Worm (Caenorhabditis elegans) whole organism, late embryonic: Measurements from ENCODE around the gene C37H5.14.

Source experiments
- C38D4.7 ChIP-seq: fragments of 200-800 bp; sonication (Bioruptor generic); optimal IDR thresholded peaks from 2 replicates; lab custom pipeline; 2018; ENCODE audit warnings: mild to moderate bottlenecking, missing genetic modification characterization, moderate library complexity, missing compliant biosample characterization
- F13H6.1 ChIP-seq: sonication (generic microtip); optimal IDR thresholded peaks from 2 replicates; lab custom pipeline; 2016; ENCODE audit warnings: missing genetic modification characterization, missing compliant biosample characterization
- K02D7.2 ChIP-seq: sonication (generic microtip); optimal IDR thresholded peaks from 2 replicates; lab custom pipeline; 2017; ENCODE audit warnings: mild to moderate bottlenecking, missing genetic modification characterization, missing compliant biosample characterization
- K09A11.1 ChIP-seq: sonication (generic microtip); optimal IDR thresholded peaks from 2 replicates; lab custom pipeline; 2017; ENCODE audit warnings: antibody characterized with exemption, mild to moderate bottlenecking, missing genetic modification characterization, missing compliant biosample characterization; ENCODE audit not compliant: insufficient read depth
- T23F11.4 ChIP-seq: fragments of 200-800 bp; sonication (Bioruptor generic); optimal IDR thresholded peaks from 2 replicates; lab custom pipeline; 2018; ENCODE audit warnings: mild to moderate bottlenecking, missing genetic modification characterization, missing compliant biosample characterization
- Y22D7AL.16 ChIP-seq: sonication (generic microtip); optimal IDR thresholded peaks from 2 replicates; lab custom pipeline; 2016; ENCODE audit warnings: missing genetic modification characterization, missing compliant biosample characterization
- ceh-14 ChIP-seq: sonication (generic microtip); optimal IDR thresholded peaks from 2 replicates; lab custom pipeline; 2016; ENCODE audit warnings: missing genotype, missing genetic modification characterization, missing compliant biosample characterization
- ceh-18 ChIP-seq: sonication (generic microtip); optimal IDR thresholded peaks from 2 replicates; lab custom pipeline; 2016; ENCODE audit warnings: missing genetic modification characterization, missing compliant biosample characterization
- ceh-19 ChIP-seq: fragments of 200-800 bp; sonication (Bioruptor generic); optimal IDR thresholded peaks from 2 replicates; lab custom pipeline; 2018; ENCODE audit warnings: mild to moderate bottlenecking, missing genetic modification characterization, missing compliant biosample characterization
- ceh-2 ChIP-seq: sonication (generic microtip); optimal IDR thresholded peaks from 2 replicates; lab custom pipeline; 2016; ENCODE audit warnings: missing genotype, missing genetic modification characterization, missing compliant biosample characterization
- ceh-31 ChIP-seq: sonication (generic microtip); optimal IDR thresholded peaks from 2 replicates; lab custom pipeline; 2016; ENCODE audit warnings: missing genetic modification characterization, missing compliant biosample characterization
- ceh-34 ChIP-seq: sonication (generic microtip); optimal IDR thresholded peaks from 2 replicates; lab custom pipeline; 2016; ENCODE audit warnings: mild to moderate bottlenecking, missing genetic modification characterization, missing compliant biosample characterization
- ceh-6 ChIP-seq: fragments of 200-800 bp; sonication (Bioruptor generic); optimal IDR thresholded peaks from 2 replicates; lab custom pipeline; 2018; ENCODE audit warnings: mild to moderate bottlenecking, missing genetic modification characterization, missing compliant biosample characterization
- ceh-9 ChIP-seq: sonication (generic microtip); optimal IDR thresholded peaks from 2 replicates; lab custom pipeline; 2016; ENCODE audit warnings: mild to moderate bottlenecking, missing genetic modification characterization, inconsistent platforms, missing compliant biosample characterization
- che-1 ChIP-seq: sonication (generic microtip); optimal IDR thresholded peaks from 2 replicates; lab custom pipeline; 2016; ENCODE audit warnings: mild to moderate bottlenecking, missing genetic modification characterization, missing compliant biosample characterization
- dmd-4 ChIP-seq: sonication (generic microtip); optimal IDR thresholded peaks from 2 replicates; lab custom pipeline; 2016; ENCODE audit warnings: borderline replicate concordance, missing genetic modification characterization, missing compliant biosample characterization
- fax-1 ChIP-seq: sonication (generic microtip); optimal IDR thresholded peaks from 2 replicates; lab custom pipeline; 2016; ENCODE audit warnings: missing genotype, missing genetic modification characterization, missing compliant biosample characterization
- fkh-6 ChIP-seq: sonication (generic microtip); optimal IDR thresholded peaks from 2 replicates; lab custom pipeline; 2016; ENCODE audit warnings: missing genetic modification characterization, missing compliant biosample characterization
- hlh-15 ChIP-seq: sonication (generic microtip); optimal IDR thresholded peaks from 2 replicates; lab custom pipeline; 2016; ENCODE audit warnings: missing genetic modification characterization, missing compliant biosample characterization
- hlh-6 ChIP-seq: sonication (generic microtip); optimal IDR thresholded peaks from 2 replicates; lab custom pipeline; 2016; ENCODE audit warnings: missing genotype, missing genetic modification characterization, missing compliant biosample characterization
- hlh-8 ChIP-seq: sonication (generic microtip); optimal IDR thresholded peaks from 2 replicates; lab custom pipeline; 2016; ENCODE audit warnings: missing genotype, missing genetic modification characterization, missing compliant biosample characterization
- madf-2 ChIP-seq: sonication (generic microtip); optimal IDR thresholded peaks from 2 replicates; lab custom pipeline; 2017; ENCODE audit warnings: missing genetic modification characterization, missing compliant biosample characterization
- nfya-1 ChIP-seq: sonication (generic microtip); optimal IDR thresholded peaks from 2 replicates; lab custom pipeline; 2017; ENCODE audit warnings: missing genetic modification characterization, mild to moderate bottlenecking, missing compliant biosample characterization, antibody characterized with exemption, moderate library complexity
- nhr-11 ChIP-seq: fragments of 150-350 bp; optimal IDR thresholded peaks from 2 replicates; lab custom pipeline; 2014; ENCODE audit warnings: missing biosample characterization, missing genetic modification characterization
- npax-4 ChIP-seq: sonication (generic microtip); optimal IDR thresholded peaks from 2 replicates; lab custom pipeline; 2016; ENCODE audit warnings: missing genetic modification characterization, missing compliant biosample characterization
- odd-2 ChIP-seq: sonication (generic microtip); optimal IDR thresholded peaks from 2 replicates; lab custom pipeline; 2017; ENCODE audit warnings: antibody characterized with exemption, mild to moderate bottlenecking, missing genetic modification characterization, missing compliant biosample characterization
- pha-2 ChIP-seq: sonication (generic microtip); optimal IDR thresholded peaks from 2 replicates; lab custom pipeline; 2017; ENCODE audit warnings: mild to moderate bottlenecking, missing genetic modification characterization, missing compliant biosample characterization
- pqm-1 ChIP-seq: sonication (generic microtip); optimal IDR thresholded peaks from 2 replicates; lab custom pipeline; 2016; ENCODE audit warnings: missing genetic modification characterization, missing compliant biosample characterization
- ref-2 ChIP-seq: sonication (generic microtip); optimal IDR thresholded peaks from 2 replicates; lab custom pipeline; 2016; ENCODE audit warnings: missing genetic modification characterization, missing compliant biosample characterization
- rnt-1 ChIP-seq: sonication (generic microtip); optimal IDR thresholded peaks from 2 replicates; lab custom pipeline; 2016; ENCODE audit warnings: missing genetic modification characterization, missing compliant biosample characterization
- sox-4 ChIP-seq: sonication (generic microtip); optimal IDR thresholded peaks from 2 replicates; lab custom pipeline; 2017; ENCODE audit warnings: mild to moderate bottlenecking, missing genetic modification characterization, inconsistent platforms, missing compliant biosample characterization
- tbx-2 ChIP-seq: sonication (generic microtip); optimal IDR thresholded peaks from 2 replicates; lab custom pipeline; 2016; ENCODE audit warnings: missing genetic modification characterization, missing compliant biosample characterization
- tbx-7 ChIP-seq: sonication (generic microtip); optimal IDR thresholded peaks from 2 replicates; lab custom pipeline; 2016; ENCODE audit warnings: missing genotype, missing genetic modification characterization, missing compliant biosample characterization
- unc-3 ChIP-seq, 2 experiments: fragments of 200-800 bp in 1 of 2; sonication (Bioruptor generic) in 1 of 2; sonication (generic microtip) in 1 of 2; conservative IDR thresholded peaks in 1 of 2; optimal IDR thresholded peaks in 1 of 2; 2 replicates each; pipeline versions ENCODE4 v1.3.6 to Lab custom; 2016 to 2022; ENCODE audit warnings: missing compliant biosample characterization in 2 of 2, missing genetic modification characterization in 2 of 2, missing genetic modification reagents in 1 of 2
- unc-42 ChIP-seq: sonication (generic microtip); optimal IDR thresholded peaks from 2 replicates; lab custom pipeline; 2016; ENCODE audit warnings: missing genotype, missing genetic modification characterization, missing compliant biosample characterization
- unc-55 ChIP-seq: sonication (generic microtip); optimal IDR thresholded peaks from 2 replicates; lab custom pipeline; 2017; ENCODE audit warnings: missing biosample characterization, missing genetic modification reagents, missing genetic modification characterization
- unc-86 ChIP-seq: sonication (generic microtip); optimal IDR thresholded peaks from 2 replicates; lab custom pipeline; 2016; ENCODE audit warnings: missing genetic modification characterization, missing compliant biosample characterization
- zip-5 ChIP-seq: sonication (generic microtip); optimal IDR thresholded peaks from 2 replicates; lab custom pipeline; 2016; ENCODE audit warnings: missing genetic modification characterization, missing compliant biosample characterization
- ztf-16 ChIP-seq: sonication (generic microtip); optimal IDR thresholded peaks from 2 replicates; lab custom pipeline; 2017; ENCODE audit warnings: missing genetic modification characterization, missing compliant biosample characterization

C37H5.14 gene

ce11 chrV:4864330-4864729, 30.2 kb upstream of the C37H5.14 start:
- TF ChIP-seq ceh-6 (GFP tag; lab: Kevin White, UChicago): no peak
- no peak for TF ChIP-seq odd-2 (tag; lab: Kevin White, UChicago)
- no peak for TF ChIP-seq npax-4
- no peak for TF ChIP-seq nhr-11 (tag; lab: Kevin White, UChicago)
- TF ChIP-seq unc-86 (tag; lab: Kevin White, UChicago): no peak
- TF ChIP-seq hlh-15 (tag; lab: Kevin White, UChicago): no peak
- no peak for TF ChIP-seq ztf-16
- TF ChIP-seq T23F11.4 (GFP tag; lab: Kevin White, UChicago): no peak
- no peak for TF ChIP-seq pqm-1 (tag; lab: Kevin White, UChicago)
- no peak for TF ChIP-seq K02D7.2 (tag; lab: Kevin White, UChicago)
- no peak for TF ChIP-seq F13H6.1 (tag; lab: Kevin White, UChicago)
- no peak for TF ChIP-seq sox-4 (tag; lab: Kevin White, UChicago)
- no peak for TF ChIP-seq ceh-14 (tag; lab: Kevin White, UChicago)
- no peak for TF ChIP-seq dmd-4
- TF ChIP-seq hlh-8 (tag; lab: Kevin White, UChicago): no peak
- no peak for TF ChIP-seq unc-42 (tag; lab: Kevin White, UChicago)

DNA sequence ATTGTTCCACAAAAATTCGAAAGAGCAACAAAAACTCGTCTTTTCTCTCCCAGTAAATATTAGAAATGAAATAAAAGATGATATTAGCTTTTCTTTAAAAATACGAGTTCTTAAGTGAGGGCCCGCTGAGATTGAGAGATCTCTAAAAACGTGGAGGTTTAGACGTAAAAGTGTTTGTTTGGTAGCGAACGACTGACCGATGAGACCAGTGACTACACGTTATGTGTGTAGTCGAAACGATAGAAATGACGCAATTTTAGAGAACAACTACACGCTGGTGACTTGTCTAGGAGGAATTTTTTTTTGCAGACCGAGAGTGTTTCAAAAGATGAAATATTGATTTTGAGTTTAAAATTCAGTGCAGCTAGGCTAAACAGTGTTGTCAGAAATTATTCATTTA, 28.6 kb upstream of the C37H5.14 start, which contains the start of gene C37H5.13:
Gene C37H5.13, minus strand, starts transcription at position 229 of the 400 bp plus-strand sequence.
- peak; percentile 16 for TF ChIP-seq unc-55 (GFP tag; lab: Kevin White, UChicago)
- no peak for TF ChIP-seq F13H6.1 (tag; lab: Kevin White, UChicago)
- TF ChIP-seq, all 69 proteins: peak for 1

DNA sequence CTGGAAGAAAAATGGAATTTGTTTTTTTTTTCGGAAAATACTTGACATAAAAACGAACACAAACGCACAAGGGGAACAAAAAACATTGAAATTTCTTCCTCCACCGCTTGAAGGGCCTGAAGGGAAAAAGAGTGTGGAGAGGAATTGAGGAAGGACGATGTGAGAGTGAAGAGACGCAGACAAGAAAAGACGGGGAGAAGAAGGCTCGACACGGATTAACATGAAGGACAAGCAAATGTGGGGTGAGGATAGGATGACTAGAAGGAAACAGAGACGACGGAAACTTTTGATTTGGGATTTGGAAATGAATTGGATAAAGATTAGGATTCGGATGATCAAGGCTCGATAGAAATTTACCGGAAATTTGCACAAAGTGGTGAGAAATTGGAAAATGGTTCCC, 26.3 kb upstream of the C37H5.14 start:
- TF ChIP-seq hlh-6 (peak; percentile 28), F13H6.1 (tag; lab: Kevin White, UChicago) (no peak), ceh-31 (peak; percentile 34), ref-2 (tag; lab: Kevin White, UChicago) (peak; percentile 12), ceh-18 (tag; lab: Kevin White, UChicago) (peak; percentile 25), ceh-9 (tag; lab: Kevin White, UChicago) (no peak), unc-55 (GFP tag; lab: Kevin White, UChicago) (peak; percentile 39), unc-42 (tag; lab: Kevin White, UChicago) (peak; percentile 37), fax-1 (tag; lab: Kevin White, UChicago) (no peak), nfya-1 (tag; lab: Kevin White, UChicago) (peak; percentile 43), tbx-2 (peak; percentile 21)

ce11 chrV:4857561-4857960, 23.4 kb upstream of the C37H5.14 start:
- TF ChIP-seq odd-2 (tag; lab: Kevin White, UChicago) (no peak), rnt-1 (no peak), pha-2 (tag; lab: Kevin White, UChicago) (no peak), nhr-11 (tag; lab: Kevin White, UChicago) (no peak), ceh-18 (tag; lab: Kevin White, UChicago) (no peak), ceh-9 (tag; lab: Kevin White, UChicago) (no peak), ref-2 (tag; lab: Kevin White, UChicago) (no peak), ceh-14 (tag; lab: Kevin White, UChicago) (no peak), tbx-7 (tag; lab: Kevin White, UChicago) (no peak), unc-86 (tag; lab: Kevin White, UChicago) (no peak), hlh-6 (no peak), madf-2 (no peak), ceh-19 (no peak), che-1 (tag; lab: Kevin White, UChicago) (no peak), unc-42 (tag; lab: Kevin White, UChicago) (no peak), zip-5 (tag; lab: Kevin White, UChicago) (no peak), Y22D7AL.16 (tag; lab: Kevin White, UChicago) (no peak), K09A11.1 (tag; lab: Kevin White, UChicago) (no peak)

- no peak for TF ChIP-seq tbx-2
- no peak for TF ChIP-seq fax-1 (tag; lab: Kevin White, UChicago)
- TF ChIP-seq ceh-34: no peak
- no peak for TF ChIP-seq hlh-8 (tag; lab: Kevin White, UChicago)
- no peak for TF ChIP-seq unc-3 (GFP tag; conservative IDR thresholded peaks at IDR 0.05; lab: Robert Waterston, UW)
- TF ChIP-seq unc-3 (tag; optimal IDR thresholded peaks at IDR 0.05; lab: Kevin White, UChicago): no peak
- TF ChIP-seq tbx-7 (tag; lab: Kevin White, UChicago): no peak
- TF ChIP-seq T23F11.4 (GFP tag; lab: Kevin White, UChicago): no peak
- no peak for TF ChIP-seq pqm-1 (tag; lab: Kevin White, UChicago)
- no peak for TF ChIP-seq nhr-11 (tag; lab: Kevin White, UChicago)
- no peak for TF ChIP-seq ceh-2
- TF ChIP-seq fkh-6: no peak
- no peak for TF ChIP-seq C38D4.7
- TF ChIP-seq, all 69 proteins: peak for 0
These were observed 17.8 kb upstream of the C37H5.14 start for ce11 chrV:4851969-4852368.
